Worm (Caenorhabditis elegans) whole organism, L1 larva: ENCODE measurements around the gene F10A3.11.
A peak's percentile ranks its signal among the peaks of the same experiment; 100 is the strongest.

Experiments
- C04F5.9 ChIP-seq: sonication (generic microtip); optimal IDR thresholded peaks from 2 replicates; lab custom pipeline; 2016; ENCODE audit warnings: missing genetic modification characterization, missing compliant biosample characterization
- C16A3.4 ChIP-seq: fragments of 150-350 bp; optimal IDR thresholded peaks from 2 replicates; lab custom pipeline; 2014; ENCODE audit warnings: missing biosample characterization, missing genetic modification characterization
- F16B12.6 ChIP-seq: fragments of 150-350 bp; optimal IDR thresholded peaks from 2 replicates; lab custom pipeline; 2014; ENCODE audit warnings: missing biosample characterization, missing genetic modification characterization
- aha-1 ChIP-seq: fragments of 150-350 bp; optimal IDR thresholded peaks from 2 replicates; lab custom pipeline; 2014; ENCODE audit warnings: missing biosample characterization, missing genetic modification characterization
- alr-1 ChIP-seq: fragments of 200-800 bp; sonication (Bioruptor generic); optimal IDR thresholded peaks from 2 replicates; lab custom pipeline; 2018; ENCODE audit warnings: borderline replicate concordance, mild to moderate bottlenecking, missing genetic modification characterization, missing compliant biosample characterization
- blmp-1 ChIP-seq: fragments of 150-350 bp; optimal IDR thresholded peaks from 2 replicates; lab custom pipeline; 2014; ENCODE audit warnings: missing biosample characterization, missing genetic modification characterization
- ceh-8 ChIP-seq: fragments of 200-800 bp; sonication (Bioruptor generic); optimal IDR thresholded peaks from 2 replicates; lab custom pipeline; 2018; ENCODE audit warnings: mild to moderate bottlenecking, missing genetic modification characterization, moderate library complexity, missing compliant biosample characterization
- dpl-1 ChIP-seq, 3 experiments: fragments of 150-350 bp in 2 of 3; sonication (generic microtip) in 1 of 3; optimal IDR thresholded peaks; 2 replicates each; lab custom pipeline; 2014 to 2017; ENCODE audit warnings: missing biosample characterization in 3 of 3, missing genetic modification characterization in 3 of 3, missing genetic modification reagents in 3 of 3
- efl-3 ChIP-seq: fragments of 200-800 bp; sonication (Bioruptor generic); optimal IDR thresholded peaks from 2 replicates; lab custom pipeline; 2018; ENCODE audit warnings: mild to moderate bottlenecking, missing genetic modification characterization, missing compliant biosample characterization
- egl-13 ChIP-seq: sonication (generic microtip); optimal IDR thresholded peaks from 2 replicates; lab custom pipeline; 2016; ENCODE audit warnings: missing genotype, missing genetic modification reagents, missing genetic modification characterization, missing compliant biosample characterization
- elt-2 ChIP-seq: sonication (generic microtip); optimal IDR thresholded peaks from 2 replicates; lab custom pipeline; 2016; ENCODE audit warnings: missing genetic modification characterization, mild to moderate bottlenecking, inconsistent platforms, missing compliant biosample characterization, missing genetic modification reagents
- elt-3 ChIP-seq, 6 experiments: fragments of 150-350 bp in 1 of 6; sonication (generic microtip); optimal IDR thresholded peaks; 2 replicates each; lab custom pipeline; 2017 to 2018; ENCODE audit warnings: missing biosample characterization in 6 of 6, missing genetic modification characterization in 6 of 6, inconsistent platforms in 1 of 6
- fkh-10 ChIP-seq: sonication (generic microtip); optimal IDR thresholded peaks from 2 replicates; lab custom pipeline; 2017; ENCODE audit warnings: missing biosample characterization, missing genetic modification reagents, missing genetic modification characterization
- grh-1 ChIP-seq: fragments of 200-800 bp; sonication (Bioruptor generic); IDR thresholded peaks from 2 replicates; pipeline ENCODE4 v1.3.6; 2022; ENCODE audit warnings: missing genetic modification reagents, missing genetic modification characterization, missing compliant biosample characterization
- hpl-2 ChIP-seq: fragments of 150-350 bp; optimal IDR thresholded peaks from 2 replicates; lab custom pipeline; 2014; ENCODE audit warnings: missing biosample characterization, missing genetic modification reagents, missing genetic modification characterization
- isw-1 ChIP-seq: fragments of 200-800 bp; sonication (Bioruptor generic); IDR thresholded peaks from 2 replicates; pipeline ENCODE4 v1.3.6; 2022; ENCODE audit warnings: missing genetic modification characterization, missing compliant biosample characterization
- jun-1 ChIP-seq: fragments of 150-350 bp; optimal IDR thresholded peaks from 2 replicates; lab custom pipeline; 2014; ENCODE audit warnings: missing biosample characterization, missing genetic modification reagents, missing genetic modification characterization
- lin-14 ChIP-seq: fragments of 200-800 bp; sonication (Bioruptor generic); optimal IDR thresholded peaks from 2 replicates; lab custom pipeline; 2018; ENCODE audit warnings: mild to moderate bottlenecking, missing genetic modification characterization, moderate library complexity, missing compliant biosample characterization
- lin-15B ChIP-seq: fragments of 150-350 bp; sonication (generic microtip); optimal IDR thresholded peaks from 3 replicates; lab custom pipeline; 2014; ENCODE audit warnings: missing biosample characterization, missing genetic modification characterization
- lin-35 ChIP-seq, 2 experiments: fragments of 150-350 bp; optimal IDR thresholded peaks; 2 replicates each; lab custom pipeline; 2014; ENCODE audit warnings: missing biosample characterization in 2 of 2, missing genetic modification characterization in 2 of 2, missing genetic modification reagents in 2 of 2
- lin-39 ChIP-seq: fragments of 150-350 bp; optimal IDR thresholded peaks from 2 replicates; lab custom pipeline; 2014; ENCODE audit warnings: missing biosample characterization, missing genetic modification reagents, missing genetic modification characterization
- lsy-2 ChIP-seq, 2 experiments: fragments of 150-350 bp; optimal IDR thresholded peaks; 2 replicates each; lab custom pipeline; 2014; ENCODE audit warnings: missing biosample characterization in 2 of 2, missing genetic modification characterization in 2 of 2
- mdl-1 ChIP-seq, 2 experiments: fragments of 150-350 bp; optimal IDR thresholded peaks; 2 replicates each; lab custom pipeline; 2014 to 2017; ENCODE audit warnings: missing biosample characterization in 2 of 2, missing genetic modification characterization in 2 of 2, inconsistent platforms in 1 of 2
- mef-2 ChIP-seq: fragments of 150-350 bp; optimal IDR thresholded peaks from 2 replicates; lab custom pipeline; 2014; ENCODE audit warnings: missing biosample characterization, missing genetic modification characterization
- nhr-19 ChIP-seq: fragments of 200-800 bp; sonication (Bioruptor generic); conservative IDR thresholded peaks from 2 replicates; pipeline ENCODE4 v1.3.6; 2022; ENCODE audit warnings: missing genetic modification characterization, missing compliant biosample characterization
- nhr-20 ChIP-seq: sonication (generic microtip); optimal IDR thresholded peaks from 2 replicates; lab custom pipeline; 2016; ENCODE audit warnings: mild to moderate bottlenecking, missing genetic modification characterization, missing compliant biosample characterization
- nhr-71 ChIP-seq: sonication (generic microtip); optimal IDR thresholded peaks from 2 replicates; lab custom pipeline; 2016; ENCODE audit warnings: mild to moderate bottlenecking, missing genetic modification characterization, moderate library complexity, missing compliant biosample characterization
- nhr-77 ChIP-seq: fragments of 150-350 bp; optimal IDR thresholded peaks from 2 replicates; lab custom pipeline; 2014; ENCODE audit warnings: missing biosample characterization, missing genetic modification characterization
- nhr-84 ChIP-seq: sonication (generic microtip); optimal IDR thresholded peaks from 2 replicates; lab custom pipeline; 2017; ENCODE audit warnings: missing biosample characterization, missing genetic modification characterization
- nhr-85 ChIP-seq: sonication (generic microtip); peaks from one replicate; lab custom pipeline; 2016; ENCODE audit warnings: missing genetic modification characterization, inconsistent platforms, missing compliant biosample characterization
- nhr-90 ChIP-seq: sonication (generic microtip); optimal IDR thresholded peaks from 2 replicates; lab custom pipeline; 2016; ENCODE audit warnings: mild to moderate bottlenecking, missing genetic modification characterization, missing compliant biosample characterization; ENCODE audit not compliant: poor library complexity
- rnt-1 ChIP-seq: sonication (generic microtip); optimal IDR thresholded peaks from 2 replicates; lab custom pipeline; 2016; ENCODE audit warnings: mild to moderate bottlenecking, missing genetic modification characterization, moderate library complexity, missing compliant biosample characterization
- snpc-4 ChIP-seq: fragments of 150-350 bp; optimal IDR thresholded peaks from 2 replicates; lab custom pipeline; 2014; ENCODE audit warnings: missing biosample characterization, missing genetic modification characterization
- snu-23 ChIP-seq: sonication (generic microtip); optimal IDR thresholded peaks from 2 replicates; lab custom pipeline; 2016; ENCODE audit warnings: missing genetic modification characterization, missing compliant biosample characterization
- sox-4 ChIP-seq: sonication (generic microtip); optimal IDR thresholded peaks from 2 replicates; lab custom pipeline; 2016; ENCODE audit warnings: missing genetic modification characterization, missing compliant biosample characterization
- tlp-1 ChIP-seq: fragments of 150-350 bp; optimal IDR thresholded peaks from 2 replicates; lab custom pipeline; 2014; ENCODE audit warnings: missing biosample characterization, missing genetic modification characterization
- unc-30 ChIP-seq: sonication (generic microtip); optimal IDR thresholded peaks from 2 replicates; lab custom pipeline; 2017; ENCODE audit warnings: missing biosample characterization, missing genetic modification characterization
- unc-98 ChIP-seq: fragments of 200-800 bp; sonication (Bioruptor generic); IDR thresholded peaks from 2 replicates; pipeline ENCODE4 v1.3.6; 2022; ENCODE audit warnings: missing genetic modification characterization, missing compliant biosample characterization
- vab-15 ChIP-seq: sonication (generic microtip); optimal IDR thresholded peaks from 2 replicates; lab custom pipeline; 2017; ENCODE audit warnings: missing genotype, mild to moderate bottlenecking, missing genetic modification characterization, missing compliant biosample characterization

F10A3.11 gene

DNA sequence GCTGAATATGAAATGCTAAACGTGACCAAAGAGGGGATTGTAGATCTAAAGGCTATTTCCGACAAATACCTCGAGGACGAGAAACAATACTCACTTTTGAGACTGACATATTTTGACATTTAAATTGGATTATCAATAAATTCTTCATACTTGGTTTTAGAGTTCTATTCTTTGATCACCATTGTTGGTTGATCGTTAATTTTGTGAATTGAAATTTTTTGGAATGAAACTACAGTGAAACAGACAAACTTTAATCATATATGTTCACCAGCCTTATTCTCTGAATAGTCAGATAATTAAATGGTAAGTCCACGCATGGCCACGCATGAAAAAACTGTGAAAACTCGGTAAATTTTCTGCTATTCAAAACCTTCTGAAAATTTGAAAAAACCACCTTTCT is 40.1 kb downstream of the F10A3.11 start, which contains the start of gene F11A5.18:
TSS of gene F11A5.18 (plus strand) at position 301 of the 400 bp plus-strand sequence.
- TF ChIP-seq elt-3 (tag; optimal IDR thresholded peaks at IDR 0.05; lab: Kevin White, UChicago) (no peak), alr-1 (tag; lab: Kevin White, UChicago) (no peak), lin-39 (tag; lab: Kevin White, UChicago) (no peak), nhr-20 (tag; lab: Kevin White, UChicago) (no peak), aha-1 (tag; lab: Kevin White, UChicago) (no peak)

- TF ChIP-seq elt-3 (tag; optimal IDR thresholded peaks at IDR 0.05; lab: Kevin White, UChicago) (no peak), nhr-84 (no peak)
Measured at ce11 chrV:16204888-16205287, 42.4 kb downstream of the F10A3.11 start, which contains the start of gene irld-26. Gene irld-26 (plus strand): TSS chrV:16205188.

DNA sequence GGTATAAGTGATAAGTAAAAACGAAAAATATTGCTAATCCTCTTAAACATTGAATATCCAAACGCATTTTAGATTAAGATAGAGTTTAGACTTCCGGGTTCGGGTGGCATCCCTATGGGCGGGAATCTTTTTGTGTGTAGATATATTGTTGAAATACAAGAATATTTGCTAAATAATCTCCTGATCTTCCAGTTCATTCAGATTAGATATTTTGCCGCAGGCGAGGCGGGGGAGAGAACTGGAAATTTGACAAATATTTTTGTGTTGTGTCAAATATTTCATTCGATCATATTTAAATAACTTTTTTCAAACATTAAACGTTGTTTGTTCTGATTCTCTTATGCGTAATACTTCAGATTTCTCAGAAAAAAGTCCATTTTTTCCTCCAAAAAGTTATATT is 47.4 kb downstream of the F10A3.11 start, which contains the start of gene oac-15:
TSS of gene oac-15 (minus strand) at position 101 of the 400 bp plus-strand sequence.
- TF ChIP-seq C16A3.4 (tag; lab: Kevin White, UChicago) (no peak), ceh-8 (no peak), unc-98 (GFP tag; lab: Robert Waterston, UW) (no peak), lin-39 (tag; lab: Kevin White, UChicago) (no peak)

- TF ChIP-seq rnt-1 (tag; lab: Kevin White, UChicago): no peak
- TF ChIP-seq snpc-4 (tag; lab: Kevin White, UChicago): no peak
- no peak for TF ChIP-seq fkh-10 (GFP tag; lab: Kevin White, UChicago)
Measured at ce11 chrV:16210257-16211002, 47.9 kb downstream of the F10A3.11 start, which contains the start of gene F11A5.16. Gene F11A5.16 (plus strand): TSS chrV:16210952.

DNA sequence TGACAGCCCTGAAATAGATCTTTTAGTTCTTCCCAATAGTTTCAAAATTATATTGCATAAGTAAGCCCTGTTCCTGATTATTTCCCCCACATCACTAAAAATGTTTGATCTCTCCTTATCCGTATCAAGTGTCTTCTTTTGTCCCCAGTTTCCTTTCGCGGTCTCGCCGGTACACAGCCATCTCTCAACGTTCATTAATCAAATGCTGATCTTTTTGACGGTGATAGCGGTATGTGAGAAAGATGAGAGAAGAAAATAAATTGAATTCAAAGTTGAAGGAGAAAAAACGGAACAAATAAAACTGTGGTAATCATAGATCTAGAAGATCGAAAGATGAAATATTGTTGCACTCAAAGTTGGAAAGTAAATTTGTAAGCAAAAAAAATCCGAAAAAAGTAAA is 49.2 kb downstream of the F10A3.11 start:
- TF ChIP-seq nhr-85 (peak; percentile 46), tlp-1 (tag; lab: Kevin White, UChicago) (no peak), F16B12.6 (tag; lab: Kevin White, UChicago) (no peak), mef-2 (no peak), elt-3 (tag; optimal IDR thresholded peaks at IDR 0.05; lab: Kevin White, UChicago) (peak in 4 of 6 experiments; percentile 30 to 88 (median 60)), nhr-90 (tag; lab: Kevin White, UChicago) (no peak), blmp-1 (peak; percentile 54), sox-4 (tag; lab: Kevin White, UChicago) (no peak), jun-1 (tag; lab: Kevin White, UChicago) (no peak), nhr-77 (tag; lab: Kevin White, UChicago) (no peak), hpl-2 (no peak), fkh-10 (GFP tag; lab: Kevin White, UChicago) (no peak)

DNA sequence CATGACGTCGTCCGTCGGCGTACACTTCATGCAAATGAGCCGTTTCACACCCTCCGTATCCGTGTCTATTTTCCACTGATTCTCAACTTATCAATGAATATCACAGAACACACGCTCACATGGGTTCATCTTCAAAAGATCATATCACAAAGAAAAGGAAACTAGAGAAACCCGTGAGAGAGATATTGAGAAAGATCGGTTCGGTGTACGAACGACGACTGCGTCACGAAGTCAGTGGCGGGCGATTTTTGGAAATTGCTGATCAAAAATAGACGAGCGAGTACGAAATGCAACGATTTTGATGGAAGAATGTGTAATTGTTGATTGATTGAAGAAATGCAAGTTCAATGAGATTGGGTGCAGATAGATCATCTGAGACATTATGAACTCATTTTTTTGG is 50.8 kb downstream of the F10A3.11 start:
- TF ChIP-seq isw-1 (GFP tag; lab: Robert Waterston, UW) (no peak), nhr-90 (tag; lab: Kevin White, UChicago) (peak; percentile 10), snu-23 (GFP tag; lab: Kevin White, UChicago) (peak; percentile 64), lsy-2 (tag; optimal IDR thresholded peaks at IDR 0.05; lab: Kevin White, UChicago) (peak in 1 of 2 experiments; percentile 14), lin-15B (tag; lab: Kevin White, UChicago) (no peak), grh-1 (GFP tag; lab: Robert Waterston, UW) (peak; percentile 39; the same call in 1 of the 2 replicates), dpl-1 (GFP tag; optimal IDR thresholded peaks at IDR 0.05; lab: Kevin White, UChicago) (peak in 1 of 3 experiments; percentile 3), nhr-84 (no peak), lin-35 (GFP tag; optimal IDR thresholded peaks at IDR 0.05; lab: Kevin White, UChicago) (peak in 1 of 2 experiments; percentile 42), nhr-20 (tag; lab: Kevin White, UChicago) (peak; percentile 86), nhr-85 (peak; percentile 96), unc-30 (tag; lab: Kevin White, UChicago) (no peak), efl-3 (no peak), mdl-1 (tag; optimal IDR thresholded peaks at IDR 0.05; lab: Kevin White, UChicago) (peak in 1 of 2 experiments; percentile 9), nhr-71 (tag; lab: Kevin White, UChicago) (peak; percentile 69), nhr-19 (peak; percentile 75), vab-15 (tag; lab: Kevin White, UChicago) (no peak), egl-13 (tag; lab: Kevin White, UChicago) (no peak), lin-14 (peak; percentile 76), aha-1 (tag; lab: Kevin White, UChicago) (no peak), elt-2 (tag; lab: Kevin White, UChicago) (no peak), elt-3 (tag; optimal IDR thresholded peaks at IDR 0.05; lab: Kevin White, UChicago) (peak in 5 of 6 experiments; percentile 67 to 92 (median 79)), C04F5.9 (tag; lab: Kevin White, UChicago) (no peak), hpl-2 (no peak), blmp-1 (peak; percentile 85)
